Fruit fly (Drosophila melanogaster): ENCODE data around the gene Klc.

The Klc gene

DNA sequence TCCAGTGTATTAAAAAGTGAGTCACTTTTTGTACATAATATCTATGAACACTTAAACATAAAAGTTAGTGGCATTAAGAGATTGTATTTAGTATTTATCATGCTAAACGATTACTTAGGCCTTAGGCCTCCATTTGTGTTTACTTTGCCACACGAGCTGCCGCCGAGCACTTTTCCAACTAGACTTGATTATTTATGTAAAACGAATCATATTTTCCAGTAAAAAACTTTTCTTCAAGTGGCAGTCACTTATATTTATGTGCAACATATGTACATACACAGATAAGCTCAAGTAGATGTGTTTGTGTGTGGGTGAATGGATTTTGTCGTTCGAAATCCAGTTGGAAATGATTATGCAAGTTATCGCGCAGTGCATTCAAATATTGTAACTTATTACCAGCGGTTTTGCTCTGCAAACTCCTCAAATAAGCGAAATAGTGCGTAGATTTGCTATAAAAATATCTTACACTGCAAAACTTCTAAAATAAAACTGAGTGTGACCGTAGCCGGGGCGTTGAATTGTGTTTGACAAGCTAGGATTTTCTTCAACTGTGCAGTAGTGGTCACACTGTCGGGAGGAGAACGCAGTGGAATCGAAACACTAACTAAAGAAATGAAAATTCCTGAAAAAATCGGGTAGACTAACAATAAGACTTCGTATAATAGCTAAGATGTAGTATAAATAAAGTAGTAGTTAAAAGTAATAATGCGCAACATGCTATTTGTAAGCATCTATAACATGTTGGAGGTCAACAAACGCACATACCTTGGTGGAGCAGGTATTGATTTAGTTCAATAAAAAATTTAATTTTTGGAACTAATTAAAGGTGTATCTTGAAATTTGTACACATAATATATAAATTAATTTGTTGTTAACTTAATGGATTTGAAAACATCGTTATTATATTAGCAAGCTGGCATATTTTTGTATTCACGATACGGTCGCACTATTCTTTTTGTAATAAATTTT lies at the start of gene Klc, which contains the start of gene CG10984 (continued):
- TF ChIP-seq CG9797 (GFP tag; optimal IDR thresholded peaks at IDR 0.05) = peak; percentile 80
- TF ChIP-seq fu2 (GFP tag; optimal IDR thresholded peaks at IDR 0.05) = peak; percentile 42
- TF ChIP-seq CG10147 (GFP tag; optimal IDR thresholded peaks at IDR 0.05) = peak; percentile 56
- no peak for TF ChIP-seq sna (GFP tag; IDR thresholded peaks at IDR 0.05; ENCODE audit: partially characterized antibody)
- TF ChIP-seq CG7271 (tag; optimal IDR thresholded peaks at IDR 0.05) = no peak
- no peak for TF ChIP-seq dan (GFP tag; IDR thresholded peaks at IDR 0.05)
- peak; percentile 65 for TF ChIP-seq CG17568 (GFP tag; optimal IDR thresholded peaks at IDR 0.05)
- no peak for TF ChIP-seq sug (tag; optimal IDR thresholded peaks at IDR 0.05)
- TF ChIP-seq ham (GFP tag; IDR thresholded peaks at IDR 0.05) = no peak
- TF ChIP-seq H2.0 (GFP tag; IDR thresholded peaks at IDR 0.05) = peak; percentile 67
- TF ChIP-seq CG18011 (GFP tag; optimal IDR thresholded peaks at IDR 0.05) = peak; percentile 36
- TF ChIP-seq CG15514 (GFP tag; optimal IDR thresholded peaks at IDR 0.05) = peak; percentile 57
- no peak; the same call in 1 of the 2 replicates for TF ChIP-seq CG32532 (GFP tag; IDR thresholded peaks at IDR 0.05)
- TF ChIP-seq PHDP (tag; optimal IDR thresholded peaks at IDR 0.05) = peak; percentile 60
- peak; percentile 44 for TF ChIP-seq org-1 (GFP tag; optimal IDR thresholded peaks at IDR 0.05)
- TF ChIP-seq emc (GFP tag; optimal IDR thresholded peaks at IDR 0.05) = no peak
- no peak for TF ChIP-seq Trl (optimal IDR thresholded peaks at IDR 0.05)
- TF ChIP-seq Trl (GFP tag; optimal IDR thresholded peaks at IDR 0.05) = peak; percentile 74
- TF ChIP-seq sob (GFP tag; IDR thresholded peaks at IDR 0.05) = peak; percentile 79
- TF ChIP-seq Ptx1 (GFP tag; IDR thresholded peaks at IDR 0.05) = no peak; the same call in none of the 2 replicates
- no peak for TF ChIP-seq Abd-B (GFP tag; optimal IDR thresholded peaks at IDR 0.05)
- TF ChIP-seq Aef1 (GFP tag; IDR thresholded peaks at IDR 0.05) = no peak
- TF ChIP-seq ara (GFP tag; IDR thresholded peaks at IDR 0.05) = no peak
- TF ChIP-seq wek (GFP tag; optimal IDR thresholded peaks at IDR 0.05) = no peak
- TF ChIP-seq pita (GFP tag; optimal IDR thresholded peaks at IDR 0.05) = no peak
- no peak for TF ChIP-seq Lhr (GFP tag; optimal IDR thresholded peaks at IDR 0.05)
- no peak for TF ChIP-seq kni (GFP tag; optimal IDR thresholded peaks at IDR 0.05)
- peak; percentile 18 for TF ChIP-seq CG12155 (GFP tag; optimal IDR thresholded peaks at IDR 0.05)
- peak; percentile 30; the same call in 1 of the 3 replicates for TF ChIP-seq CG17361 (GFP tag; IDR thresholded peaks at IDR 0.05)
- no peak for TF ChIP-seq CG3065 (GFP tag; optimal IDR thresholded peaks at IDR 0.05)
- no peak for TF ChIP-seq CG13123 (GFP tag; optimal IDR thresholded peaks at IDR 0.05)
- peak; percentile 64 for TF ChIP-seq gro (GFP tag; optimal IDR thresholded peaks at IDR 0.05)
- TF ChIP-seq CG13287 (GFP tag; IDR thresholded peaks at IDR 0.05; ENCODE audit: partially characterized antibody) = no peak
- no peak for TF ChIP-seq nerfin-1 (tag; optimal IDR thresholded peaks at IDR 0.05)
- no peak for TF ChIP-seq CG6175 (GFP tag; IDR thresholded peaks at IDR 0.05)
- no peak for TF ChIP-seq Blimp-1 (GFP tag; optimal IDR thresholded peaks at IDR 0.05)
- TF ChIP-seq CG10959 (GFP tag; IDR thresholded peaks at IDR 0.05) = no peak
- TF ChIP-seq CG17359 (tag; optimal IDR thresholded peaks at IDR 0.05) = peak; percentile 78
- peak; percentile 42 for TF ChIP-seq CG10267 (tag; optimal IDR thresholded peaks at IDR 0.05)
- peak; percentile 43 for TF ChIP-seq tx (GFP tag; optimal IDR thresholded peaks at IDR 0.05)
- TF ChIP-seq chif (GFP tag; optimal IDR thresholded peaks at IDR 0.05) = no peak
- TF ChIP-seq cg (GFP tag; optimal IDR thresholded peaks at IDR 0.05) = peak; percentile 84
- TF ChIP-seq C15 (GFP tag; IDR thresholded peaks at IDR 0.05) = no peak
- TF ChIP-seq nau (GFP tag; optimal IDR thresholded peaks at IDR 0.05) = peak; percentile 69
- peak; percentile 50 for TF ChIP-seq CG4424 (GFP tag; optimal IDR thresholded peaks at IDR 0.05)
- no peak for TF ChIP-seq ci (GFP tag; IDR thresholded peaks at IDR 0.05)
- TF ChIP-seq CG3163 (GFP tag; optimal IDR thresholded peaks at IDR 0.05) = peak; percentile 17
- TF ChIP-seq pzg (GFP tag; optimal IDR thresholded peaks at IDR 0.05) = peak; percentile 71
- TF ChIP-seq CG10366 (GFP tag; IDR thresholded peaks at IDR 0.05) = peak; percentile 74
